In the genomic region with DNA sequence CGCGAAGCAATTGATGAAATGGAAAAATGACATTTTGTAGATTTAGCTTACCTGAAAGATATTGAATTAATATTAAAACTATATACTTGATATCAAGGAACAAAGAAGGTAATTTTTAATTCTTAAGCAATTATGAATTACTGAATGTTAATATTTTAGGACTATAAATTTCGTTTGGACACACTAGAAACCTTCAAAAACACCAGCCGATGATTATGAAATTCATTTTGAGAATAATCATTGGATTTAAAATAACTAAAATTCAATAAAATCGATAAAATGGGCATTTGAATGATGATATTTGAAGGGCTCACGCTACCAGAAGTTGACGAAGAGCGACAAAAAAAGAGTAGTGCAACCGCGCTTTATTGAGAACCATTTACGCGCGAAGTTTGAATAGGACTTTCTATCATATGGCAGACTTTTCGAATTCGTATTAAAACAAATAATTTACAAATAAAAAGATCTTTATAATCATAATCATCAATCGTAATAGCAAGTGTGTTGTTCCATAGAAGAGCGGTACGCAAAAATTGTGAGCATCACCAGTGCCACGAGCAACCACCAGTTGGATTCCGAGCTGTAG, we compare ENCODE assay signal across 2 worm cellular contexts.
TF ChIP-seq lines count a peak whose summit lies in the region.

A gene (minus strand): TSS at position 51 of the 586 bp plus-strand sequence.

TF ChIP-seq in whole organism, L1 larva, 84 proteins besides CTCF, POLR2A, EP300 and RAD21 (continued from another document):
- no peak for TF ChIP-seq unc-62 (GFP tag; optimal IDR thresholded peaks at IDR 0.05; lab: Kevin White, UChicago)
- TF ChIP-seq snu-23 (GFP tag; optimal IDR thresholded peaks at IDR 0.05; lab: Kevin White, UChicago) = peak; percentile 54
- peak; percentile 78 for TF ChIP-seq rnt-1 (tag; optimal IDR thresholded peaks at IDR 0.05; lab: Kevin White, UChicago)
- TF ChIP-seq tlp-1 (tag; optimal IDR thresholded peaks at IDR 0.05; lab: Kevin White, UChicago) = no peak
- peak; percentile 6 for TF ChIP-seq lin-13 (GFP tag; optimal IDR thresholded peaks at IDR 0.05; lab: Kevin White, UChicago)
- TF ChIP-seq sptf-1 (tag; optimal IDR thresholded peaks at IDR 0.05; lab: Kevin White, UChicago) = no peak
- TF ChIP-seq dpl-1 (GFP tag; optimal IDR thresholded peaks at IDR 0.05; lab: Kevin White, UChicago) = peak; percentile 92 to 97 (median 96)
- peak in 1 of 2 experiments; percentile 11 for TF ChIP-seq mdl-1 (tag; optimal IDR thresholded peaks at IDR 0.05; lab: Kevin White, UChicago)
- TF ChIP-seq nhr-11 (tag; optimal IDR thresholded peaks at IDR 0.05; lab: Kevin White, UChicago) = no peak
- TF ChIP-seq blmp-1 (tag; optimal IDR thresholded peaks at IDR 0.05; lab: Kevin White, UChicago) = peak; percentile 6
- TF ChIP-seq nhr-84 (tag; optimal IDR thresholded peaks at IDR 0.05; lab: Kevin White, UChicago) = no peak
- TF ChIP-seq egl-13 (tag; optimal IDR thresholded peaks at IDR 0.05; lab: Kevin White, UChicago) = no peak
- TF ChIP-seq hpl-2 (GFP tag; optimal IDR thresholded peaks at IDR 0.05; lab: Kevin White, UChicago) = no peak
- TF ChIP-seq lin-14 (GFP tag; optimal IDR thresholded peaks at IDR 0.05; lab: Kevin White, UChicago) = no peak
- TF ChIP-seq nhr-12 (tag; optimal IDR thresholded peaks at IDR 0.05; lab: Kevin White, UChicago) = no peak
- TF ChIP-seq sox-4 (tag; optimal IDR thresholded peaks at IDR 0.05; lab: Kevin White, UChicago) = no peak
- TF ChIP-seq xbp-1 (tag; optimal IDR thresholded peaks at IDR 0.05; lab: Kevin White, UChicago) = peak; percentile 45
- TF ChIP-seq ztf-11 (tag; optimal IDR thresholded peaks at IDR 0.05; lab: Kevin White, UChicago) = no peak
- TF ChIP-seq lin-39 (tag; optimal IDR thresholded peaks at IDR 0.05; lab: Kevin White, UChicago) = peak; percentile 15
- TF ChIP-seq vab-15 (tag; optimal IDR thresholded peaks at IDR 0.05; lab: Kevin White, UChicago) = no peak
- no peak for TF ChIP-seq ceh-8 (GFP tag; optimal IDR thresholded peaks at IDR 0.05; lab: Kevin White, UChicago)
- TF ChIP-seq pqm-1 (tag; optimal IDR thresholded peaks at IDR 0.05; lab: Kevin White, UChicago) = no peak
- TF ChIP-seq hlh-4 (tag; optimal IDR thresholded peaks at IDR 0.05; lab: Kevin White, UChicago) = no peak
- TF ChIP-seq fkh-10 (GFP tag; optimal IDR thresholded peaks at IDR 0.05; lab: Kevin White, UChicago) = no peak
- TF ChIP-seq nhr-85 (tag; lab: Kevin White, UChicago) = peak; percentile 58
- no peak for TF ChIP-seq lir-3 (tag; optimal IDR thresholded peaks at IDR 0.05; lab: Kevin White, UChicago; ENCODE audit: poor library complexity)
- no peak for TF ChIP-seq ama-1 (optimal IDR thresholded peaks at IDR 0.05; lab: Kevin White, UChicago)
- peak; percentile 27 for TF ChIP-seq lin-15B (tag; optimal IDR thresholded peaks at IDR 0.05; lab: Kevin White, UChicago)
- TF ChIP-seq efl-1 (optimal IDR thresholded peaks at IDR 0.05; lab: Kevin White, UChicago) = peak; percentile 97 to 99
- TF ChIP-seq efl-1 (GFP tag; optimal IDR thresholded peaks at IDR 0.05 in 1 of 2; lab: Kevin White, UChicago) = peak; percentile 97 to 100
- TF ChIP-seq ces-1 (GFP tag; optimal IDR thresholded peaks at IDR 0.05; lab: Kevin White, UChicago) = no peak
- TF ChIP-seq lsy-2 (tag; optimal IDR thresholded peaks at IDR 0.05; lab: Kevin White, UChicago) = peak; percentile 73 to 82
- no peak for TF ChIP-seq elt-3 (tag; optimal IDR thresholded peaks at IDR 0.05; lab: Kevin White, UChicago)
- no peak for TF ChIP-seq nhr-76 (tag; optimal IDR thresholded peaks at IDR 0.05; lab: Kevin White, UChicago)
- TF ChIP-seq nhr-47 (tag; optimal IDR thresholded peaks at IDR 0.05; lab: Kevin White, UChicago) = peak; percentile 75
- TF ChIP-seq efl-3 (GFP tag; optimal IDR thresholded peaks at IDR 0.05; lab: Kevin White, UChicago) = no peak
- no peak for TF ChIP-seq fkh-8 (tag; optimal IDR thresholded peaks at IDR 0.05; lab: Kevin White, UChicago)
- TF ChIP-seq ceh-63 (GFP tag; optimal IDR thresholded peaks at IDR 0.05; lab: Kevin White, UChicago) = no peak
- TF ChIP-seq nhr-28 (tag; optimal IDR thresholded peaks at IDR 0.05; lab: Kevin White, UChicago) = no peak
- peak; percentile 42 for TF ChIP-seq mep-1 (tag; optimal IDR thresholded peaks at IDR 0.05; lab: Kevin White, UChicago)
- TF ChIP-seq elt-2 (tag; optimal IDR thresholded peaks at IDR 0.05; lab: Kevin White, UChicago) = no peak
TF ChIP-seq in whole organism, L1 larva: peak in this region for 29.

TF ChIP-seq in whole organism, L2 larva, 48 proteins besides CTCF, POLR2A, EP300 and RAD21 (continued from another document):
- TF ChIP-seq skn-1 (tag; optimal IDR thresholded peaks at IDR 0.05; lab: Kevin White, UChicago) (peak; percentile 28), fos-1 (tag; optimal IDR thresholded peaks at IDR 0.05; lab: Kevin White, UChicago) (no peak), nhr-12 (tag; optimal IDR thresholded peaks at IDR 0.05; lab: Kevin White, UChicago) (no peak), nhr-21 (tag; optimal IDR thresholded peaks at IDR 0.05; lab: Kevin White, UChicago) (no peak)
